Fruit fly (Drosophila melanogaster) whole organism, wandering third instar larva: Measurements from ENCODE around the gene corolla.

Experiments used
- Abd-B ChIP-seq: fragments of >200 bp; optimal IDR thresholded peaks from 2 replicates; lab custom pipeline; 2017; ENCODE audit warnings: missing biosample characterization, missing genetic modification characterization
- CG32264 ChIP-seq: fragments of 200-800 bp; sonication (Bioruptor generic); optimal IDR thresholded peaks from 2 replicates; lab custom pipeline; 2016; ENCODE audit warnings: missing biosample characterization, missing genetic modification characterization
- Dif ChIP-seq: fragments of 200-275, 200-300 bp; sonication (Bioruptor generic); optimal IDR thresholded peaks from 2 replicates; lab custom pipeline; 2018; ENCODE audit warnings: missing biosample characterization, missing genetic modification characterization; ENCODE audit not compliant: partially characterized antibody
- OdsH ChIP-seq: fragments of 200-800 bp; sonication (Bioruptor generic); optimal IDR thresholded peaks from 2 replicates; lab custom pipeline; 2016; ENCODE audit warnings: missing biosample characterization, mild to moderate bottlenecking, missing genetic modification characterization
- dmrt93B ChIP-seq: fragments of 200-800 bp; sonication (Bioruptor generic); optimal IDR thresholded peaks from 2 replicates; lab custom pipeline; 2018; ENCODE audit warnings: missing biosample characterization, mild to moderate bottlenecking, missing genetic modification characterization
- fru ChIP-seq: fragments of 200-800 bp; sonication (Bioruptor generic); optimal IDR thresholded peaks from 3 replicates; lab custom pipeline; 2016; ENCODE audit warnings: missing biosample characterization, mild to moderate bottlenecking, missing genetic modification characterization
- jim ChIP-seq: fragments of 175-275, 200-325 bp; sonication (Bioruptor generic); optimal IDR thresholded peaks from 2 replicates; lab custom pipeline; 2016; ENCODE audit warnings: missing biosample characterization, mild to moderate bottlenecking, missing genetic modification characterization
- psq ChIP-seq: fragments of 200-800 bp; sonication (Bioruptor generic); optimal IDR thresholded peaks from 3 replicates; lab custom pipeline; 2017; ENCODE audit warnings: missing biosample characterization, mild to moderate bottlenecking, missing genetic modification characterization, moderate library complexity
- usp ChIP-seq: fragments of >200 bp; optimal IDR thresholded peaks from 2 replicates; lab custom pipeline; 2017; ENCODE audit warnings: missing biosample characterization, missing genetic modification characterization
- woc ChIP-seq: sonication (Bioruptor generic); optimal IDR thresholded peaks from 2 replicates; lab custom pipeline; 2016; ENCODE audit warnings: missing biosample characterization, mild to moderate bottlenecking, missing genetic modification characterization

DNA sequence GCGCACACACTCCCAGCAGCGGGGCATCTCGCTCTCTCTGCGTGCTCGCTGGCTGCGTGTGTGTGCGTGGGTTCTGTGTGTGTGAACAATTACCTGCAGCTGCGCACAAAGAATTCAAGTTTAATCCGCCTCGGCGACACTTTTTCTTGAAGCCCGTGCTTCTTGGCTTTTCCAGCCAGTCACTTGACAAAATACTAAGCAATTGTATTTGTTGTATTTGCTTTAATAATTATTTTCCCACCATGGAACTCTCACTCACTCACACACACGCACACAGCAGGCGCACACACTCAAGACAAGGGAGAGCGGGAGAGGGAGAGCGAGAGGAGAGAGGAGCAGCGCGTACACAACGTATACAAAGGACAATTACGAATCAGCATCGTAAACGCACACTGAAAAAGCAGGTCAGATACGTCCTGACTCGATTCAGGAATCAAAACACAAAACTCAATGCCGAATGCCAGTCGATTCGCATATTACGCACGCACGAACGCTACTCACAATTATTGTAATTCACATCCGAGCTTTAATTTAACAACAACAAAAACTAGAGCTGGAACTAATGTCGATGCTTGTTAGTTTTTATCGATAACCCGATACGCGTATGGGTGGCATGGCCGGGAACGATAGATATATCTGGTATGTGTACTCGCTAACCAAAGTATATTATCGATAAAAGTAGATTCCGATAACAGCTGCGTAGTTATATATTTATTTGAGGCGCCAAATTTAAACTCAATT, 20.3 kb upstream of the corolla start, which contains the start of gene RhoGAPp190:
- TF ChIP-seq usp (no peak), fru (GFP tag; lab: Kevin White, UChicago) (no peak), OdsH (no peak), dmrt93B (GFP tag; lab: Kevin White, UChicago) (no peak), Abd-B (peak; percentile 32), psq (no peak), Dif (peak; percentile 60), jim (GFP tag; lab: Kevin White, UChicago) (no peak), CG32264 (GFP tag; lab: Kevin White, UChicago) (no peak), woc (GFP tag; lab: Kevin White, UChicago) (no peak)
